Worm (Caenorhabditis elegans) whole organism, young adult: ENCODE results near the gene F26A1.1.

ENCODE experiments used
- B0336.3 ChIP-seq: fragments of 200-800 bp; sonication (Bioruptor generic); IDR thresholded peaks from 2 replicates; pipeline ENCODE4 v1.3.6; 2022; ENCODE audit warnings: missing genetic modification characterization, missing compliant biosample characterization
- F37B4.10 ChIP-seq: fragments of 200-800 bp; sonication (Bioruptor generic); IDR thresholded peaks from 2 replicates; pipeline ENCODE4 v1.3.6; 2022; ENCODE audit warnings: missing genetic modification characterization, missing compliant biosample characterization
- F49E8.2 ChIP-seq: sonication (generic microtip); optimal IDR thresholded peaks from 3 replicates; lab custom pipeline; 2017; ENCODE audit warnings: missing genetic modification characterization, mild to moderate bottlenecking, missing compliant biosample characterization, antibody characterized with exemption, moderate library complexity; ENCODE audit not compliant: insufficient read depth
- bed-2 ChIP-seq: fragments of 200-800 bp; sonication (Bioruptor generic); IDR thresholded peaks from 2 replicates; pipeline ENCODE4 v1.3.6; 2022; ENCODE audit warnings: missing genetic modification reagents, missing genetic modification characterization, missing compliant biosample characterization
- ceh-27 ChIP-seq: fragments of 200-800 bp; sonication (Bioruptor generic); optimal IDR thresholded peaks from 2 replicates; lab custom pipeline; 2018; ENCODE audit warnings: mild to moderate bottlenecking, missing genetic modification characterization, moderate library complexity, missing compliant biosample characterization
- die-1 ChIP-seq: sonication (generic microtip); optimal IDR thresholded peaks from 2 replicates; lab custom pipeline; 2016; ENCODE audit warnings: missing genotype, mild to moderate bottlenecking, missing genetic modification characterization, missing compliant biosample characterization
- egrh-3 ChIP-seq: fragments of 200-800 bp; sonication (Bioruptor generic); IDR thresholded peaks from 2 replicates; pipeline ENCODE4 v1.3.6; 2022; ENCODE audit warnings: missing genetic modification reagents, missing genetic modification characterization, missing compliant biosample characterization
- hmg-1.2 ChIP-seq: fragments of 200-800 bp; sonication (Bioruptor generic); IDR thresholded peaks from 2 replicates; pipeline ENCODE4 v1.3.6; 2022; ENCODE audit warnings: missing genetic modification reagents, missing genetic modification characterization, missing compliant biosample characterization
- nfyb-1 ChIP-seq: fragments of 200-800 bp; sonication (Bioruptor generic); IDR thresholded peaks from 2 replicates; pipeline ENCODE4 v1.3.6; 2022; ENCODE audit warnings: missing genetic modification reagents, missing genetic modification characterization, missing compliant biosample characterization
- nhr-90 ChIP-seq: sonication (generic microtip); optimal IDR thresholded peaks from 2 replicates; lab custom pipeline; 2016; ENCODE audit warnings: missing genotype, mild to moderate bottlenecking, missing genetic modification characterization, missing compliant biosample characterization
- snpc-4 ChIP-seq, 5 experiments: fragments of 150-350 bp in 1 of 5; sonication (generic microtip) in 4 of 5; optimal IDR thresholded peaks; 2 replicates each; lab custom pipeline; 2014 to 2018; ENCODE audit warnings: missing genetic modification characterization in 5 of 5, missing biosample characterization in 3 of 5, antibody characterized with exemption in 2 of 5, mild to moderate bottlenecking in 2 of 5, missing compliant biosample characterization in 2 of 5, missing genotype in 2 of 5, moderate library complexity in 2 of 5, missing genetic modification reagents in 1 of 5
- unc-62 ChIP-seq: fragments of 150-350 bp; optimal IDR thresholded peaks from 2 replicates; lab custom pipeline; 2014; ENCODE audit warnings: missing biosample characterization, missing genetic modification reagents, missing genetic modification characterization
- xnd-1 ChIP-seq: sonication (generic microtip); optimal IDR thresholded peaks from 2 replicates; lab custom pipeline; 2016; ENCODE audit warnings: missing genotype, missing genetic modification reagents, missing genetic modification characterization, missing compliant biosample characterization
- ztf-3 ChIP-seq: fragments of 200-800 bp; sonication (Bioruptor generic); optimal IDR thresholded peaks from 2 replicates; lab custom pipeline; 2018; ENCODE audit warnings: mild to moderate bottlenecking, missing genetic modification characterization, missing compliant biosample characterization

ce11 chrIII:4856992-4857391 lies 6.7 kb downstream of the F26A1.1 start:
- no peak for TF ChIP-seq F49E8.2 (tag; lab: Kevin White, UChicago)
- TF ChIP-seq nhr-90 (tag; lab: Kevin White, UChicago) = no peak
- no peak for TF ChIP-seq die-1 (tag; lab: Kevin White, UChicago)
- TF ChIP-seq ceh-27 (GFP tag; lab: Kevin White, UChicago) = no peak
- TF ChIP-seq ztf-3 = no peak
- no peak for TF ChIP-seq unc-62 (GFP tag; lab: Kevin White, UChicago)
- no peak for TF ChIP-seq bed-2
- TF ChIP-seq xnd-1 (tag; lab: Kevin White, UChicago) = no peak
- TF ChIP-seq B0336.3 (GFP tag; lab: Robert Waterston, UW) = no peak
- TF ChIP-seq hmg-1.2 (GFP tag; lab: Robert Waterston, UW) = no peak
- TF ChIP-seq nfyb-1 (GFP tag; lab: Robert Waterston, UW) = no peak
- TF ChIP-seq F37B4.10 (GFP tag; lab: Robert Waterston, UW) = no peak
- TF ChIP-seq snpc-4 (GFP tag; optimal IDR thresholded peaks at IDR 0.05; lab: Kevin White, UChicago) = no peak
- no peak for TF ChIP-seq snpc-4 (tag; optimal IDR thresholded peaks at IDR 0.05; lab: Kevin White, UChicago)
- no peak for TF ChIP-seq egrh-3
